Fruit fly (Drosophila melanogaster) whole organism, embryonic: Measurements from ENCODE around the gene scramb1.

Experiments
- Ada2b ChIP-seq: fragments of 200-800 bp; sonication (Bioruptor generic); IDR thresholded peaks from 2 replicates; pipeline ENCODE4 v1.3.6; 2022; ENCODE audit warnings: missing biosample characterization, missing genetic modification characterization
- Atf3 ChIP-seq: fragments of 200-800 bp; sonication (Bioruptor generic); optimal IDR thresholded peaks from 3 replicates; lab custom pipeline; 2016; ENCODE audit warnings: missing biosample characterization, missing genetic modification characterization
- CG10654 ChIP-seq: fragments of 200-800 bp; sonication (Bioruptor generic); optimal IDR thresholded peaks from 2 replicates; lab custom pipeline; 2016; ENCODE audit warnings: missing biosample characterization, missing genetic modification characterization
- CG10979 ChIP-seq: fragments of 200-800 bp; sonication (Bioruptor generic); optimal IDR thresholded peaks from 2 replicates; lab custom pipeline; 2018; ENCODE audit warnings: missing biosample characterization, mild to moderate bottlenecking, missing genetic modification characterization, moderate library complexity
- CG12299 ChIP-seq: fragments of 200-800 bp; sonication (Bioruptor generic); optimal IDR thresholded peaks from 2 replicates; lab custom pipeline; 2018; ENCODE audit warnings: missing biosample characterization, mild to moderate bottlenecking, missing genetic modification characterization
- CG13123 ChIP-seq: fragments of 200-800 bp; sonication (Bioruptor generic); optimal IDR thresholded peaks from 2 replicates; lab custom pipeline; 2016; ENCODE audit warnings: missing biosample characterization, missing genetic modification characterization
- CG13296 ChIP-seq: fragments of 200-800 bp; sonication (Bioruptor generic); optimal IDR thresholded peaks from 3 replicates; lab custom pipeline; 2018; ENCODE audit warnings: missing biosample characterization, mild to moderate bottlenecking, missing genetic modification characterization
- CG15269 ChIP-seq: fragments of 200-800 bp; sonication (Bioruptor generic); optimal IDR thresholded peaks from 2 replicates; lab custom pipeline; 2018; ENCODE audit warnings: missing biosample characterization, mild to moderate bottlenecking, missing genetic modification characterization, moderate library complexity
- CG17829 ChIP-seq: fragments of 200-800 bp; optimal IDR thresholded peaks from 2 replicates; lab custom pipeline; 2019; ENCODE audit warnings: missing biosample characterization, mild to moderate bottlenecking, missing genetic modification characterization, moderate library complexity
- CG1792 ChIP-seq: fragments of 200-800 bp; sonication (Bioruptor generic); optimal IDR thresholded peaks from 2 replicates; lab custom pipeline; 2016; ENCODE audit warnings: missing biosample characterization, missing genetic modification characterization
- CG2120 ChIP-seq: fragments of 200-800 bp; sonication (Bioruptor generic); optimal IDR thresholded peaks from 3 replicates; lab custom pipeline; 2016; ENCODE audit warnings: missing biosample characterization, missing genetic modification characterization
- CG34224 ChIP-seq: fragments of 200-800 bp; sonication (Bioruptor generic); IDR thresholded peaks from 3 replicates; pipeline ENCODE4 v1.3.6; 2022; ENCODE audit warnings: missing biosample characterization, missing genetic modification characterization; ENCODE audit not compliant: partially characterized antibody
- CG34376 ChIP-seq: fragments of 200-800 bp; sonication (Bioruptor generic); optimal IDR thresholded peaks from 2 replicates; lab custom pipeline; 2018; ENCODE audit warnings: missing biosample characterization, mild to moderate bottlenecking, missing genetic modification characterization
- CG4282 ChIP-seq: fragments of 200-800 bp; sonication (Bioruptor generic); optimal IDR thresholded peaks from 2 replicates; lab custom pipeline; 2016; ENCODE audit warnings: missing biosample characterization, missing genetic modification characterization
- CG43689 ChIP-seq: fragments of 200-800 bp; sonication (Bioruptor generic); IDR thresholded peaks from 2 replicates; pipeline ENCODE4 v1.3.6; 2022; ENCODE audit warnings: missing biosample characterization, missing genetic modification characterization
- CG6813 ChIP-seq: fragments of 200-800 bp; sonication (Bioruptor generic); optimal IDR thresholded peaks from 2 replicates; lab custom pipeline; 2017; ENCODE audit warnings: missing biosample characterization, missing genetic modification characterization, mild to moderate bottlenecking, moderate library complexity, missing genetic modification reagents
- CG7928 ChIP-seq: fragments of 200-800 bp; sonication (Bioruptor generic); optimal IDR thresholded peaks from 2 replicates; lab custom pipeline; 2017; ENCODE audit warnings: missing biosample characterization, mild to moderate bottlenecking, missing genetic modification characterization
- CrebB ChIP-seq: fragments of 200-800 bp; sonication (Bioruptor generic); optimal IDR thresholded peaks from 3 replicates; lab custom pipeline; 2018; ENCODE audit warnings: missing biosample characterization, mild to moderate bottlenecking, missing genetic modification characterization
- ERR ChIP-seq: fragments of 200-800 bp; sonication (Bioruptor generic); optimal IDR thresholded peaks from 2 replicates; lab custom pipeline; 2016; ENCODE audit warnings: missing biosample characterization, missing genetic modification characterization
- H15 ChIP-seq: fragments of 200-800 bp; sonication (Bioruptor generic); IDR thresholded peaks from 3 replicates; pipeline ENCODE4 v1.3.6; 2022; ENCODE audit warnings: missing biosample characterization, missing genetic modification characterization
- HHEX ChIP-seq: fragments of 200-800 bp; sonication (Bioruptor generic); optimal IDR thresholded peaks from 3 replicates; lab custom pipeline; 2017; ENCODE audit warnings: missing biosample characterization, mild to moderate bottlenecking, missing genetic modification characterization, missing genetic modification reagents
- Hand ChIP-seq: fragments of 200-800 bp; sonication (Bioruptor generic); optimal IDR thresholded peaks from 2 replicates; lab custom pipeline; 2017; ENCODE audit warnings: mild to moderate bottlenecking, missing biosample characterization, missing genetic modification reagents, missing genetic modification characterization
- MESR4 ChIP-seq: fragments of 200-800 bp; sonication (Bioruptor generic); optimal IDR thresholded peaks from 2 replicates; lab custom pipeline; 2018; ENCODE audit warnings: missing biosample characterization, mild to moderate bottlenecking, missing genetic modification characterization, moderate library complexity
- Side ChIP-seq: fragments of 200-800 bp; sonication (Bioruptor generic); optimal IDR thresholded peaks from 2 replicates; lab custom pipeline; 2016; ENCODE audit warnings: missing biosample characterization, missing genetic modification characterization
- TFAM ChIP-seq: fragments of 200-800 bp; sonication (Bioruptor generic); optimal IDR thresholded peaks from 2 replicates; lab custom pipeline; 2017; ENCODE audit warnings: missing biosample characterization, missing genetic modification characterization, inconsistent platforms
- ase ChIP-seq: fragments of 200-800 bp; sonication (Bioruptor generic); IDR thresholded peaks from 3 replicates; pipeline ENCODE4 v1.3.6; 2022; ENCODE audit warnings: missing biosample characterization, missing genetic modification characterization
- chif ChIP-seq, 2 experiments: fragments of 200-800 bp; sonication (Bioruptor generic); optimal IDR thresholded peaks; 3 replicates each; lab custom pipeline; 2016; ENCODE audit warnings: missing biosample characterization in 2 of 2, missing genetic modification characterization in 2 of 2
- ci ChIP-seq: fragments of 200-800 bp; sonication (Bioruptor generic); IDR thresholded peaks from 3 replicates; pipeline ENCODE4 v1.3.6; 2022; ENCODE audit warnings: missing biosample characterization, missing genetic modification characterization
- danr ChIP-seq: fragments of 200-800 bp; sonication (Bioruptor generic); IDR thresholded peaks from 2 replicates; pipeline ENCODE4 v1.3.6; 2022; ENCODE audit warnings: missing biosample characterization, missing genetic modification characterization
- dpn ChIP-seq, 2 experiments: fragments of 200-800 bp; sonication (Bioruptor generic); optimal IDR thresholded peaks; 3 replicates each; lab custom pipeline; 2016; ENCODE audit warnings: missing biosample characterization in 2 of 2, missing genetic modification characterization in 2 of 2
- ewg ChIP-seq: fragments of 200-800 bp; sonication (Bioruptor generic); optimal IDR thresholded peaks from 3 replicates; lab custom pipeline; 2017; ENCODE audit warnings: mild to moderate bottlenecking, missing biosample characterization, missing genetic modification reagents, missing genetic modification characterization
- eyg ChIP-seq: fragments of 200-800 bp; sonication (Bioruptor generic); optimal IDR thresholded peaks from 3 replicates; lab custom pipeline; 2016; ENCODE audit warnings: missing biosample characterization, missing genetic modification characterization
- gem ChIP-seq: fragments of 200-800 bp; sonication (Bioruptor generic); optimal IDR thresholded peaks from 2 replicates; lab custom pipeline; 2019; ENCODE audit warnings: missing biosample characterization, mild to moderate bottlenecking, missing genetic modification characterization, moderate library complexity
- hth ChIP-seq: fragments of >200 bp; optimal IDR thresholded peaks from 2 replicates; lab custom pipeline; 2017; ENCODE audit warnings: inconsistent platforms
- jigr1 ChIP-seq: fragments of 200-800 bp; sonication (Bioruptor generic); IDR thresholded peaks from 3 replicates; pipeline ENCODE4 v1.3.6; 2022; ENCODE audit warnings: missing biosample characterization, missing genetic modification characterization
- klu ChIP-seq: fragments of 200-800 bp; sonication (Bioruptor generic); IDR thresholded peaks from 2 replicates; pipeline ENCODE4 v1.3.6; 2022; ENCODE audit warnings: missing biosample characterization, missing genetic modification characterization
- mirr ChIP-seq: fragments of 200-800 bp; sonication (Bioruptor generic); optimal IDR thresholded peaks from 3 replicates; lab custom pipeline; 2018; ENCODE audit warnings: missing biosample characterization, mild to moderate bottlenecking, missing genetic modification characterization
- nerfin-1 ChIP-seq: fragments of 200-800 bp; sonication (Bioruptor generic); optimal IDR thresholded peaks from 3 replicates; lab custom pipeline; 2019; ENCODE audit warnings: missing biosample characterization, mild to moderate bottlenecking, missing genetic modification characterization, moderate library complexity
- nerfin-2 ChIP-seq: fragments of 200-800 bp; sonication (Bioruptor generic); IDR thresholded peaks from 2 replicates; pipeline ENCODE4 v1.3.6; 2022; ENCODE audit warnings: missing biosample characterization, missing genetic modification characterization; ENCODE audit not compliant: partially characterized antibody
- rib ChIP-seq: fragments of 200-800 bp; sonication (Bioruptor generic); IDR thresholded peaks from 2 replicates; pipeline ENCODE4 v1.3.6; 2022; ENCODE audit warnings: missing biosample characterization, missing genetic modification characterization
- ro ChIP-seq: fragments of 200-800 bp; sonication (Bioruptor generic); IDR thresholded peaks from 2 replicates; pipeline ENCODE4 v1.3.6; 2022; ENCODE audit warnings: missing biosample characterization, missing genetic modification characterization
- sc ChIP-seq, 3 experiments: fragments of >200 bp in 2 of 3; fragments of 200-800 bp in 1 of 3; sonication (Bioruptor generic) in 1 of 3; optimal IDR thresholded peaks; 2 replicates in 2 of 3; 3 replicates in 1 of 3; lab custom pipeline; 2017; ENCODE audit warnings: mild to moderate bottlenecking in 1 of 3, missing biosample characterization in 1 of 3, missing genetic modification characterization in 1 of 3, missing genetic modification reagents in 1 of 3
- sqz ChIP-seq: fragments of 200-800 bp; sonication (Bioruptor generic); optimal IDR thresholded peaks from 3 replicates; lab custom pipeline; 2018; ENCODE audit warnings: missing biosample characterization, mild to moderate bottlenecking, missing genetic modification characterization
- tin ChIP-seq: fragments of 200-800 bp; sonication (Bioruptor generic); optimal IDR thresholded peaks from 3 replicates; lab custom pipeline; 2016; ENCODE audit warnings: missing biosample characterization, missing genetic modification characterization
- tna ChIP-seq: fragments of 200-800 bp; sonication (Bioruptor generic); IDR thresholded peaks from 2 replicates; pipeline ENCODE4 v1.3.6; 2022; ENCODE audit warnings: missing biosample characterization, missing genetic modification characterization; ENCODE audit not compliant: partially characterized antibody
- vnd ChIP-seq: fragments of 200-800 bp; sonication (Bioruptor generic); IDR thresholded peaks from 3 replicates; pipeline ENCODE4 v1.3.6; 2022; ENCODE audit warnings: missing biosample characterization, missing genetic modification characterization; ENCODE audit not compliant: partially characterized antibody
- wor ChIP-seq: fragments of 200-800 bp; sonication (Bioruptor generic); IDR thresholded peaks from 2 replicates; pipeline ENCODE4 v1.3.6; 2022; ENCODE audit warnings: missing biosample characterization, missing genetic modification characterization
- zfh2 ChIP-seq: fragments of 200-800 bp; sonication (Bioruptor generic); optimal IDR thresholded peaks from 2 replicates; lab custom pipeline; 2016; ENCODE audit warnings: missing biosample characterization, missing genetic modification characterization

The scramb1 gene

DNA sequence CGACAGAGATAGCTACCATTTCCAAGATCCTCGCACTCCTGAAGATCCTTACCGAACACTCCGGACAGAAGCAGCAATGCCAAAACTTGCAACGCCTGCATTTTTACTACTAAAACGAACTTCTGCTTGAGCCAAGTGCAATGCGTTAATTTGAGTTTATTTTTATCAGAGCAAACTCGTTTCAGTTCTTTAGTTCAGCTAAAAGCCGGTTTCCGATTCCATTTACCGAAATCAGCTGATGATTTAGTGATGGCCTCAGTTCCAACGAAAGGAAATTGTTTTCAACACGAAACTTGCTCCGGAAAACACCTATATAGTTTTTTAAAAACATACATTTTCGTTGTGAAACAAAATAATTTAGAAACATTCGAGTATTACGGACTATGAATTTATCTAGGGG, 5.0 kb downstream of the scramb1 start, which contains the start of gene CG32055:
CG32055 (minus strand) TSS at position 101 of the 400 bp plus-strand sequence.
- TF ChIP-seq gem (tag; lab: Kevin White, UChicago) (no peak), CG15269 (tag; lab: Kevin White, UChicago) (no peak), tna (GFP tag; lab: Robert Waterston, UW) (no peak), ewg (GFP tag; lab: Kevin White, UChicago) (no peak), ci (no peak), CG4282 (GFP tag; lab: Kevin White, UChicago) (no peak), CG34376 (GFP tag; lab: Kevin White, UChicago) (no peak), CG13296 (GFP tag; lab: Kevin White, UChicago) (no peak), rib (GFP tag; lab: Robert Waterston, UW) (no peak), ERR (no peak), danr (GFP tag; lab: Robert Waterston, UW) (no peak), chif (GFP tag; optimal IDR thresholded peaks at IDR 0.05; lab: Kevin White, UChicago) (no peak), ase (GFP tag; lab: Robert Waterston, UW) (no peak), tin (GFP tag; lab: Kevin White, UChicago) (no peak), vnd (no peak)

DNA sequence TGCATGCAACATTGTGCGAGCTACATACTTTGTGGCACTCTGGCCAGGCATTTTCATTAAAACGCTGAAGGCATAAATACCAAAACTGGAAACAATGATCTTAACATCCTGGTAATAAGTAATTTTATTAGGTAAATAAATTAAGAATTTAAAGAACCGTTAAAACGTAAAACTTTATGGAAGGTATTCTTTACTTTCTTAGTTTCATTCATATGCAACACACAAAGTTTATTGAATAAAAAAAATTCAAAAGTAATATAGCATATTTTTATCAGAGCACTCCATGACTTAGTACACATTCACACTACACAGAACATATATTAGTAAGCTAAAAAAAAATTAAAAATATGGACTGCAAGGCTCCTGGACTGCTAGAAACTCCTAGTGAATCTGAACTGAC, 9.7 kb downstream of the scramb1 start, which contains the start of gene CG8065:
CG8065 (plus strand) TSS at position 301 of the 400 bp plus-strand sequence.
- TF ChIP-seq Hand, result no peak
- no peak for TF ChIP-seq CG17829 (tag; lab: Kevin White, UChicago)
- TF ChIP-seq CG43689 (GFP tag; lab: Robert Waterston, UW), result no peak
- no peak for TF ChIP-seq dpn (GFP tag; optimal IDR thresholded peaks at IDR 0.05; lab: Kevin White, UChicago)
- no peak for TF ChIP-seq CG10654 (GFP tag; lab: Kevin White, UChicago)
- TF ChIP-seq wor (GFP tag; lab: Robert Waterston, UW), result no peak
- TF ChIP-seq sqz, result no peak
- TF ChIP-seq Ada2b (GFP tag; lab: Robert Waterston, UW), result no peak
- TF ChIP-seq klu (GFP tag; lab: Robert Waterston, UW), result no peak
- TF ChIP-seq mirr (GFP tag; lab: Kevin White, UChicago), result no peak
- no peak for TF ChIP-seq ro (GFP tag; lab: Robert Waterston, UW)
- TF ChIP-seq hth (lab: Kevin White, UChicago), result no peak

DNA sequence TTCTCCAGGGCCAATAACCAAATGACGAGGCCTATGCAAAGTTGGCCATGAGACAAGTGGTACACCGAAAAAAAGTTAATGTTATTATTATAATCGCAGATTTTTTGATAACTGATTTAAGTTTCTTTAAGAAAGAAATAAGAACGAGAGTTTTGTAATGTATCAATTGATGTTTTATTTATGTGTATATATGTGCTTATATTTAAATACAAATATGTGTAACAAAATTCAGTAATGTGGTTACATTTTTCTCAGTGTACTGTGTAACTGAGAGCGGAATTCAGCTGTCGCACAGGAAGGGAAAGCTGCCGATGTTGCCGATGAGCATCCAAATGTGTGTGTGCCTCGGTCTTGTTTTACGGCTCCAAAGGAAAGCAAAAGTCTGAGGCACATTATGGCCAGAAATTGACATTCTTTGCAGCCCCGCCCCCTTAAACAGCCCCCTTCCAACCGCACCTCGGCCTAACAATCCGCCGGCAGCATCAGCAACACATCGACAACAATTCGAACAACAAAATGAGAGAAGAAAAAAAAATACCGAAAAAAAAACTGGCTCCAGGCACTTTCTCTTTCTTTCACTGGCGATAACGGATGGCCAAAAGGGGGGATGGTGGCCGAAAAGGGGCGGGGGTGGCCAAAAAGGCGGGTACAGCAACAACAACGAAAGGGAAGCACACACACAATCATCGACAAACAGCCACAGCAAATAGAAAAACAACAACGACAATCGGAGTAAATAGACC, 18.6 kb downstream of the scramb1 start:
- no peak for TF ChIP-seq Atf3 (GFP tag; lab: Kevin White, UChicago)
- TF ChIP-seq jigr1 (GFP tag; lab: Robert Waterston, UW), result no peak
- no peak for TF ChIP-seq TFAM (GFP tag; lab: Kevin White, UChicago)
- TF ChIP-seq CG12299 (tag; lab: Kevin White, UChicago), result peak; percentile 6
- no peak for TF ChIP-seq zfh2 (GFP tag; lab: Kevin White, UChicago)
- TF ChIP-seq CG10979 (tag; lab: Kevin White, UChicago), result peak; percentile 86
- TF ChIP-seq CrebB, result no peak
- no peak for TF ChIP-seq CG1792 (GFP tag; lab: Kevin White, UChicago)
- no peak for TF ChIP-seq MESR4 (GFP tag; lab: Kevin White, UChicago)
- TF ChIP-seq sc (optimal IDR thresholded peaks at IDR 0.05; lab: Kevin White, UChicago), result no peak
- peak; percentile 19 for TF ChIP-seq sc (GFP tag; optimal IDR thresholded peaks at IDR 0.05; lab: Kevin White, UChicago)
- TF ChIP-seq Side (GFP tag; lab: Kevin White, UChicago), result no peak
- no peak for TF ChIP-seq eyg (GFP tag; lab: Kevin White, UChicago)
- TF ChIP-seq nerfin-2, result no peak
- TF ChIP-seq nerfin-1 (tag; lab: Kevin White, UChicago), result peak; percentile 64
- TF ChIP-seq CG2120, result peak; percentile 6
- TF ChIP-seq CG13123 (GFP tag; lab: Kevin White, UChicago), result no peak
- TF ChIP-seq CG6813 (GFP tag; lab: Kevin White, UChicago), result peak; percentile 2
- TF ChIP-seq CG7928 (GFP tag; lab: Kevin White, UChicago), result no peak
- TF ChIP-seq HHEX (GFP tag; lab: Kevin White, UChicago), result peak; percentile 53
- TF ChIP-seq CG34224 (GFP tag; lab: Robert Waterston, UW), result no peak
- 0 out of 3 replicates have a peak, but pooled peaks have one; percentile 11 for TF ChIP-seq H15 (GFP tag; lab: Robert Waterston, UW)
